Fruit fly (Drosophila melanogaster): ENCODE data around the gene CG18666.

CG18666 gene

DNA sequence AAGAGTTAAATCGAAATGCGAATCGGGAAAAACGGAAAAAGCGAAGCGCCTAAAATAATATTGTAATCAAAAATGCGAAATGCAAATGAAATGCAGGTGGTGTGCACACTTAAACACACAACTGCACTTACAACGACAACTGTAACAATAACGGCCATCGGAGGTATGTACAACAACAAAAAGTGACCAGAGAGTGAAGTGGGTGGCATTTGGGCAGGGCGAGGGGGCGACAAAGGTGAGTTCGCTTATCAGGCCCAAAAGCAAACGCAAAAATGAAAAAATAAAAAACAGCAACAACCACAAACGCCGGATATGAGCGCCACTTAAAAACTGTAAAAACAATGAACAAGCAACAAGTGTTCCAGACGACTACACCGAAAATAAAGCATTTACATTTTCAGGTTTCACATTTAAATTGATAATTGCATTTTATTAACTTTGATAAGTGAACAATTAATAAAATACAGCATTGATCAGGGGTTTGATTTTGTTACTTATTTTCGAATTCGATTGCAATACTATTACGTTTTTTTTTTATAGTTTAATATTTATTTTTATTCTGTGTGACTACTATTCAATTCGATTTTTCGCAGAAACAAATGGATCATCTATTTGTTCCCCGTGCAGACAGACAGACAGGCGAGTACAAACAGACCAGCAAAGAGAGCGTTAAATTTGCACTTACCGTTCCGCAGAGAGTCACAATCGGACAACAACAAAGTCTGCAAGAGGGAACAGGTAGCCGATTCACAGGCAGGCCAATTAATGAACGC, 30.7 kb downstream of the CG18666 start (continued):
- TF ChIP-seq Tbp (GFP tag; optimal IDR thresholded peaks at IDR 0.05) (no peak), CG11504 (tag; optimal IDR thresholded peaks at IDR 0.05) (peak; percentile 44), Dip2 (GFP tag; IDR thresholded peaks at IDR 0.05) (no peak), NfI (GFP tag; optimal IDR thresholded peaks at IDR 0.05) (peak; percentile 38), da (GFP tag; optimal IDR thresholded peaks at IDR 0.05) (no peak), Jarid2 (GFP tag; optimal IDR thresholded peaks at IDR 0.05) (no peak), CG17186 (GFP tag; optimal IDR thresholded peaks at IDR 0.05) (no peak), repo (GFP tag; optimal IDR thresholded peaks at IDR 0.05) (no peak), CG15479 (GFP tag; optimal IDR thresholded peaks at IDR 0.05) (no peak), CHES-1-like (GFP tag; optimal IDR thresholded peaks at IDR 0.05) (no peak), Aef1 (GFP tag; IDR thresholded peaks at IDR 0.05) (peak; percentile 45; the same call in 2 of the 3 replicates), cas (GFP tag; IDR thresholded peaks at IDR 0.05) (no peak)

dm6 chr2L:11065932-11066823, 31.6 kb downstream of the CG18666 start:
- TF ChIP-seq CG1792 (GFP tag; optimal IDR thresholded peaks at IDR 0.05): no peak
- peak; percentile 50; the same call in 2 of the 3 replicates for TF ChIP-seq dysf (GFP tag; IDR thresholded peaks at IDR 0.05)
- TF ChIP-seq CG8944 (GFP tag; optimal IDR thresholded peaks at IDR 0.05): peak; percentile 39
- peak; percentile 83 for TF ChIP-seq sens (GFP tag)
- no peak for TF ChIP-seq Elba2 (GFP tag; optimal IDR thresholded peaks at IDR 0.05)
- TF ChIP-seq lab (GFP tag; optimal IDR thresholded peaks at IDR 0.05): peak; percentile 3
- TF ChIP-seq mam (GFP tag; optimal IDR thresholded peaks at IDR 0.05): peak; percentile 33
- no peak for TF ChIP-seq ase (GFP tag; IDR thresholded peaks at IDR 0.05)
- 0 out of 2 replicates have a peak, but pooled peaks have one; percentile 36 for TF ChIP-seq CG32532 (GFP tag; IDR thresholded peaks at IDR 0.05)
- no peak for TF ChIP-seq CG13296 (GFP tag; optimal IDR thresholded peaks at IDR 0.05)
- TF ChIP-seq CG33213 (GFP tag; optimal IDR thresholded peaks at IDR 0.05): no peak
- no peak for TF ChIP-seq tx (GFP tag; optimal IDR thresholded peaks at IDR 0.05)
- TF ChIP-seq ap (GFP tag; IDR thresholded peaks at IDR 0.05): no peak
- TF ChIP-seq hb (GFP tag; IDR thresholded peaks at IDR 0.05; ENCODE audit: partially characterized antibody): no peak
- TF ChIP-seq CG10543 (GFP tag; optimal IDR thresholded peaks at IDR 0.05): no peak
- TF ChIP-seq CG17361 (GFP tag; IDR thresholded peaks at IDR 0.05): no peak
- TF ChIP-seq NfI (GFP tag; optimal IDR thresholded peaks at IDR 0.05): no peak
- peak; percentile 49 for TF ChIP-seq gem (tag; optimal IDR thresholded peaks at IDR 0.05)
- no peak for TF ChIP-seq Dll (GFP tag; IDR thresholded peaks at IDR 0.05; ENCODE audit: partially characterized antibody)
- peak; percentile 29; the same call in 1 of the 2 replicates for TF ChIP-seq seq (GFP tag; IDR thresholded peaks at IDR 0.05)
- TF ChIP-seq CG34422 (GFP tag; IDR thresholded peaks at IDR 0.05): no peak
- TF ChIP-seq sd (tag; optimal IDR thresholded peaks at IDR 0.05): peak; percentile 51
- TF ChIP-seq Optix (GFP tag; IDR thresholded peaks at IDR 0.05): no peak
- TF ChIP-seq emc (GFP tag; optimal IDR thresholded peaks at IDR 0.05): no peak
- TF ChIP-seq CG2712 (tag; optimal IDR thresholded peaks at IDR 0.05): peak; percentile 5
- peak; percentile 73 for TF ChIP-seq cg (GFP tag; optimal IDR thresholded peaks at IDR 0.05)
- no peak for TF ChIP-seq cas (GFP tag; IDR thresholded peaks at IDR 0.05)
- no peak for TF ChIP-seq CG12071 (GFP tag; optimal IDR thresholded peaks at IDR 0.05)
- no peak for TF ChIP-seq hkb (optimal IDR thresholded peaks at IDR 0.05)
- TF ChIP-seq hkb (GFP tag; IDR thresholded peaks at IDR 0.05): no peak
- peak; percentile 44; the same call in 1 of the 2 replicates for TF ChIP-seq Ptx1 (GFP tag; IDR thresholded peaks at IDR 0.05)
- TF ChIP-seq CG9876 (GFP tag; optimal IDR thresholded peaks at IDR 0.05): no peak
- peak; percentile 34 for TF ChIP-seq CG3281 (GFP tag; optimal IDR thresholded peaks at IDR 0.05)
- no peak for TF ChIP-seq CG31365 (tag; optimal IDR thresholded peaks at IDR 0.05)
- peak; percentile 50; the same call in 1 of the 2 replicates for TF ChIP-seq Drgx (GFP tag; IDR thresholded peaks at IDR 0.05)
- 0 out of 2 replicates have a peak, but pooled peaks have one; percentile 12 for TF ChIP-seq Rfx (GFP tag; IDR thresholded peaks at IDR 0.05)
- TF ChIP-seq dan (GFP tag; IDR thresholded peaks at IDR 0.05): no peak

All from whole organism, embryonic.